Worm (Caenorhabditis elegans) whole organism, young adult: ENCODE data around the gene aqp-1.

Experiments used
- B0035.1 ChIP-seq: sonication (generic microtip); optimal IDR thresholded peaks from 2 replicates; lab custom pipeline; 2016; ENCODE audit warnings: missing genetic modification characterization, mild to moderate bottlenecking, missing compliant biosample characterization, missing genotype, missing genetic modification reagents
- B0261.1 ChIP-seq: sonication (generic microtip); optimal IDR thresholded peaks from 2 replicates; lab custom pipeline; 2016; ENCODE audit warnings: mild to moderate bottlenecking, missing genetic modification characterization, moderate library complexity, missing compliant biosample characterization
- C17E4.6 ChIP-seq: fragments of 200-800 bp; sonication (Bioruptor generic); IDR thresholded peaks from 2 replicates; pipeline ENCODE4 v1.3.6; 2022; ENCODE audit warnings: missing genetic modification reagents, missing genetic modification characterization, missing compliant biosample characterization
- F10E7.11 ChIP-seq: sonication (generic microtip); optimal IDR thresholded peaks from 2 replicates; lab custom pipeline; 2017; ENCODE audit warnings: mild to moderate bottlenecking, missing genetic modification characterization, moderate library complexity, missing compliant biosample characterization
- F55B11.4 ChIP-seq: sonication (generic microtip); optimal IDR thresholded peaks from 2 replicates; lab custom pipeline; 2016; ENCODE audit warnings: missing compliant biosample characterization, missing genetic modification characterization, borderline replicate concordance; ENCODE audit not compliant: insufficient read depth
- T26A5.8 ChIP-seq: sonication (generic microtip); optimal IDR thresholded peaks from 2 replicates; lab custom pipeline; 2016; ENCODE audit warnings: missing genetic modification characterization, missing compliant biosample characterization
- Y53F4B.3 ChIP-seq: fragments of 200-800 bp; sonication (Bioruptor generic); IDR thresholded peaks from 2 replicates; pipeline ENCODE4 v1.3.6; 2022; ENCODE audit warnings: missing genetic modification reagents, missing genetic modification characterization, missing compliant biosample characterization
- ZK185.1 ChIP-seq: sonication (generic microtip); optimal IDR thresholded peaks from 2 replicates; lab custom pipeline; 2016; ENCODE audit warnings: mild to moderate bottlenecking, missing genetic modification characterization, missing compliant biosample characterization; ENCODE audit not compliant: poor library complexity, severe bottlenecking
- athp-1 ChIP-seq: sonication (generic microtip); optimal IDR thresholded peaks from 2 replicates; lab custom pipeline; 2017; ENCODE audit warnings: mild to moderate bottlenecking, missing genetic modification characterization, missing compliant biosample characterization
- attf-5 ChIP-seq: fragments of 200-800 bp; sonication (Bioruptor generic); optimal IDR thresholded peaks from 2 replicates; lab custom pipeline; 2018; ENCODE audit warnings: mild to moderate bottlenecking, missing genetic modification characterization, missing compliant biosample characterization
- cebp-1 ChIP-seq, 2 experiments: fragments of 200-800 bp in 1 of 2; sonication (Bioruptor generic) in 1 of 2; sonication (generic microtip) in 1 of 2; IDR thresholded peaks in 1 of 2; optimal IDR thresholded peaks in 1 of 2; 2 replicates each; pipeline versions ENCODE4 v1.3.6 to Lab custom; 2017 to 2022; ENCODE audit warnings: missing compliant biosample characterization in 2 of 2, missing genetic modification characterization in 2 of 2, mild to moderate bottlenecking in 1 of 2, missing genetic modification reagents in 1 of 2, moderate library complexity in 1 of 2
- dpff-1 ChIP-seq: sonication (generic microtip); optimal IDR thresholded peaks from 2 replicates; lab custom pipeline; 2017; ENCODE audit warnings: mild to moderate bottlenecking, missing genetic modification characterization, missing compliant biosample characterization
- efl-1 ChIP-seq: fragments of 150-350 bp; optimal IDR thresholded peaks from 2 replicates; lab custom pipeline; 2014; ENCODE audit warnings: missing biosample characterization, missing genetic modification reagents, missing genetic modification characterization
- ets-4 ChIP-seq: fragments of 200-800 bp; sonication (Bioruptor generic); optimal IDR thresholded peaks from 2 replicates; lab custom pipeline; 2018; ENCODE audit warnings: mild to moderate bottlenecking, missing genetic modification characterization, missing compliant biosample characterization
- gei-17 ChIP-seq: fragments of 200-800 bp; sonication (Bioruptor generic); optimal IDR thresholded peaks from 2 replicates; lab custom pipeline; 2018; ENCODE audit warnings: mild to moderate bottlenecking, missing genetic modification characterization, missing compliant biosample characterization
- hlh-12 ChIP-seq: sonication (generic microtip); optimal IDR thresholded peaks from 2 replicates; lab custom pipeline; 2016; ENCODE audit warnings: missing genetic modification characterization, missing compliant biosample characterization
- hmg-20 ChIP-seq: fragments of 200-800 bp; sonication (Bioruptor generic); IDR thresholded peaks from 2 replicates; pipeline ENCODE4 v1.3.6; 2022; ENCODE audit warnings: missing genetic modification reagents, missing genetic modification characterization, missing compliant biosample characterization
- lin-35 ChIP-seq, 3 experiments: fragments of 150-350 bp in 2 of 3; sonication (generic microtip) in 1 of 3; optimal IDR thresholded peaks; 2 replicates each; lab custom pipeline; 2014 to 2018; ENCODE audit warnings: missing biosample characterization in 3 of 3, missing genetic modification characterization in 3 of 3, missing genetic modification reagents in 3 of 3
- lin-40 ChIP-seq: sonication (generic microtip); optimal IDR thresholded peaks from 2 replicates; lab custom pipeline; 2016; ENCODE audit warnings: missing genetic modification characterization, mild to moderate bottlenecking, missing compliant biosample characterization, missing genotype, missing genetic modification reagents
- lsy-27 ChIP-seq: sonication (generic microtip); optimal IDR thresholded peaks from 2 replicates; lab custom pipeline; 2017; ENCODE audit warnings: missing genetic modification characterization, mild to moderate bottlenecking, missing compliant biosample characterization, antibody characterized with exemption, missing genotype, borderline replicate concordance; ENCODE audit not compliant: insufficient read depth
- mel-28 ChIP-seq: sonication (generic microtip); optimal IDR thresholded peaks from 2 replicates; lab custom pipeline; 2016; ENCODE audit warnings: borderline replicate concordance, mild to moderate bottlenecking, missing genetic modification characterization, missing compliant biosample characterization
- nfya-2 ChIP-seq: fragments of 200-800 bp; sonication (Bioruptor generic); IDR thresholded peaks from 2 replicates; pipeline ENCODE4 v1.3.6; 2022; ENCODE audit warnings: missing genetic modification reagents, missing genetic modification characterization, missing compliant biosample characterization
- nfyb-1 ChIP-seq: fragments of 200-800 bp; sonication (Bioruptor generic); IDR thresholded peaks from 2 replicates; pipeline ENCODE4 v1.3.6; 2022; ENCODE audit warnings: missing genetic modification reagents, missing genetic modification characterization, missing compliant biosample characterization
- nhr-80 ChIP-seq: sonication (generic microtip); optimal IDR thresholded peaks from 2 replicates; lab custom pipeline; 2016; ENCODE audit warnings: missing genetic modification characterization, missing compliant biosample characterization
- pbrm-1 ChIP-seq: fragments of 200-800 bp; sonication (Bioruptor generic); IDR thresholded peaks from 2 replicates; pipeline ENCODE4 v1.3.6; 2022; ENCODE audit warnings: missing genetic modification reagents, missing genetic modification characterization, missing compliant biosample characterization
- rpc-1 ChIP-seq, 2 experiments: fragments of 150-350 bp in 1 of 2; sonication (generic microtip) in 1 of 2; optimal IDR thresholded peaks; 2 replicates each; lab custom pipeline; 2014 to 2018; ENCODE audit warnings: missing biosample characterization in 1 of 2, missing genetic modification characterization in 1 of 2, missing genetic modification reagents in 1 of 2, missing genotype in 1 of 2
- sea-2 ChIP-seq: fragments of 200-800 bp; sonication (Bioruptor generic); IDR thresholded peaks from 2 replicates; pipeline ENCODE4 v1.3.6; 2022; ENCODE audit warnings: missing genetic modification characterization, missing compliant biosample characterization
- snpc-3.4 ChIP-seq: sonication (generic microtip); optimal IDR thresholded peaks from 2 replicates; lab custom pipeline; 2017; ENCODE audit warnings: missing genetic modification characterization, mild to moderate bottlenecking, missing compliant biosample characterization, antibody characterized with exemption, moderate library complexity, missing genotype, missing genetic modification reagents
- somi-1 ChIP-seq: fragments of 200-800 bp; sonication (Bioruptor generic); optimal IDR thresholded peaks from 2 replicates; lab custom pipeline; 2018; ENCODE audit warnings: mild to moderate bottlenecking, missing genetic modification characterization, missing compliant biosample characterization
- tbp1 ChIP-seq: fragments of 200-800 bp; sonication (Bioruptor generic); optimal IDR thresholded peaks from 2 replicates; lab custom pipeline; 2018; ENCODE audit warnings: mild to moderate bottlenecking, missing genetic modification characterization, missing compliant biosample characterization
- tbx-9 ChIP-seq: sonication (generic microtip); optimal IDR thresholded peaks from 2 replicates; lab custom pipeline; 2016; ENCODE audit warnings: borderline replicate concordance, missing genetic modification characterization, inconsistent platforms, missing compliant biosample characterization
- ztf-22 ChIP-seq: fragments of 200-800 bp; sonication (Bioruptor generic); optimal IDR thresholded peaks from 2 replicates; lab custom pipeline; 2018; ENCODE audit warnings: mild to moderate bottlenecking, missing genetic modification characterization, moderate library complexity, missing compliant biosample characterization
- ztf-3 ChIP-seq: fragments of 200-800 bp; sonication (Bioruptor generic); optimal IDR thresholded peaks from 2 replicates; lab custom pipeline; 2018; ENCODE audit warnings: mild to moderate bottlenecking, missing genetic modification characterization, missing compliant biosample characterization
- ztf-6 ChIP-seq: fragments of 200-800 bp; sonication (Bioruptor generic); IDR thresholded peaks from 2 replicates; pipeline ENCODE4 v1.3.6; 2022; ENCODE audit warnings: missing genetic modification reagents, missing genetic modification characterization, missing compliant biosample characterization

The aqp-1 gene

ce11 chrII:7200051-7200599, 38.0 kb downstream of the aqp-1 start, which contains the start of gene pcrg-1 (continued):
- TF ChIP-seq ztf-22 (GFP tag; lab: Kevin White, UChicago) (peak; percentile 52), Y53F4B.3 (GFP tag; lab: Robert Waterston, UW) (peak; percentile 28; the same call in 1 of the 2 replicates), ztf-3 (GFP tag; lab: Kevin White, UChicago) (peak; percentile 20), nhr-80 (tag; lab: Kevin White, UChicago) (peak; percentile 45), ets-4 (peak; percentile 73), attf-5 (GFP tag; lab: Kevin White, UChicago) (peak; percentile 70), ZK185.1 (tag; lab: Kevin White, UChicago) (peak; percentile 78), pbrm-1 (GFP tag; lab: Robert Waterston, UW) (no peak; the same call in 1 of the 2 replicates), rpc-1 (optimal IDR thresholded peaks at IDR 0.05; lab: Kevin White, UChicago) (peak; percentile 87), rpc-1 (tag; optimal IDR thresholded peaks at IDR 0.05; lab: Kevin White, UChicago) (peak; percentile 84), B0261.1 (tag; lab: Kevin White, UChicago) (peak; percentile 73), nfya-2 (GFP tag; lab: Robert Waterston, UW) (0 out of 2 replicates have a peak, but pooled peaks have one; percentile 65), F55B11.4 (no peak), gei-17 (no peak), athp-1 (peak; percentile 94), nfyb-1 (GFP tag; lab: Robert Waterston, UW) (peak; percentile 84), lsy-27 (tag; lab: Kevin White, UChicago) (peak; percentile 50), F10E7.11 (tag; lab: Kevin White, UChicago) (peak; percentile 4), dpff-1 (tag; lab: Kevin White, UChicago) (peak; percentile 89), T26A5.8 (tag; lab: Kevin White, UChicago) (peak; percentile 74), lin-35 (GFP tag; optimal IDR thresholded peaks at IDR 0.05; lab: Kevin White, UChicago) (peak in 1 of 3 experiments; percentile 59), tbx-9 (tag; lab: Kevin White, UChicago) (no peak), cebp-1 (GFP tag; IDR thresholded peaks at IDR 0.05; lab: Robert Waterston, UW) (peak; percentile 22; the same call in 1 of the 2 replicates), cebp-1 (tag; optimal IDR thresholded peaks at IDR 0.05; lab: Kevin White, UChicago) (no peak), lin-40 (peak; percentile 76), somi-1 (peak; percentile 80), tbp1 (GFP tag; lab: Kevin White, UChicago) (peak; percentile 87), C17E4.6 (GFP tag; lab: Robert Waterston, UW) (peak; percentile 77), efl-1 (GFP tag; lab: Kevin White, UChicago) (no peak), ztf-6 (GFP tag; lab: Robert Waterston, UW) (peak; percentile 47; the same call in 1 of the 2 replicates), sea-2 (GFP tag; lab: Robert Waterston, UW) (peak; percentile 72; the same call in 1 of the 2 replicates), mel-28 (tag; lab: Kevin White, UChicago) (no peak), B0035.1 (tag; lab: Kevin White, UChicago) (peak; percentile 16), snpc-3.4 (tag; lab: Kevin White, UChicago) (peak; percentile 90)
- TF ChIP-seq, all 124 proteins: peak for 104

DNA sequence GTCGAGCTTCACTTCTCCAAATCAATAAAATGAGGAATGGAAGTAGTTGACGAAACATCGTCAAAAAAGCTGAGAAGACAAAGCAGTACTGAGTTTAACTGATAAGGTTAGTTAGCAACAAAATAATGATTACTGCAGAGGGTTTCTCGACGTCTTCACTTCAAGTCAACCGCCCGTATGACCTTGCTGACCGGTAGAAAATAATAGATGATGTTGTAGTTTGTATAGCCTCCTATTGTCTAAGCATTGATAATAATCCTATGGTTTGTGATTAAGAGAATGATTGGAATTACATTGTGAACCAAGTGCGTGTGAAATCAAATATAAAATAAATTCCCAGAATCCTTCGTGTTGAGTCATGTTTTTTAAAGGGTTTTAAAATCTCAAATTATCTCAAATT, 38.8 kb downstream of the aqp-1 start, which contains the start of gene E04F6.6:
TSS of gene E04F6.6 (minus strand) at position 258 of the 400 bp plus-strand sequence.
- TF ChIP-seq hlh-12 (tag; lab: Kevin White, UChicago), result no peak
- no peak for TF ChIP-seq hmg-20 (GFP tag; lab: Robert Waterston, UW)
